Fruit fly (Drosophila melanogaster): ENCODE measurements around the gene Rab3-GAP.

Rab3-GAP gene

dm6 chr2L:12044613-12045350 lies 18.2 kb downstream of the Rab3-GAP start, which contains the start of gene CG6785 (continued):
- TF ChIP-seq CG10631 (GFP tag; optimal IDR thresholded peaks at IDR 0.05): peak; percentile 69
- peak; percentile 67 for TF ChIP-seq Ets96B (tag; optimal IDR thresholded peaks at IDR 0.05)
- TF ChIP-seq Sox102F (GFP tag; optimal IDR thresholded peaks at IDR 0.05): peak; percentile 88
- TF ChIP-seq CG4318 (GFP tag; optimal IDR thresholded peaks at IDR 0.05): no peak
- TF ChIP-seq fkh (GFP tag; optimal IDR thresholded peaks at IDR 0.05): peak; percentile 96
- peak; percentile 62 for TF ChIP-seq Gug (GFP tag; IDR thresholded peaks at IDR 0.05)
- peak; percentile 89 for TF ChIP-seq CG8632 (GFP tag; optimal IDR thresholded peaks at IDR 0.05)
- TF ChIP-seq spab (GFP tag; optimal IDR thresholded peaks at IDR 0.05): peak; percentile 60
- peak; percentile 81 for TF ChIP-seq OdsH (GFP tag; optimal IDR thresholded peaks at IDR 0.05)
- peak; percentile 78 for TF ChIP-seq Lpt (GFP tag; optimal IDR thresholded peaks at IDR 0.05)
- peak; percentile 67 for TF ChIP-seq dac (GFP tag; optimal IDR thresholded peaks at IDR 0.05)
- TF ChIP-seq Eip93F (GFP tag; optimal IDR thresholded peaks at IDR 0.05): peak; percentile 87
- peak; percentile 89 for TF ChIP-seq esn (GFP tag; optimal IDR thresholded peaks at IDR 0.05)
- peak; percentile 88 for TF ChIP-seq CG6276 (GFP tag; optimal IDR thresholded peaks at IDR 0.05)
- peak; percentile 96 for TF ChIP-seq Eip78C (GFP tag)
- TF ChIP-seq vri (GFP tag; optimal IDR thresholded peaks at IDR 0.05): peak; percentile 86
- TF ChIP-seq CG1621 (tag; optimal IDR thresholded peaks at IDR 0.05): peak; percentile 82
- peak; percentile 80 for TF ChIP-seq acj6 (GFP tag; optimal IDR thresholded peaks at IDR 0.05)
- no peak for TF ChIP-seq Smox (GFP tag; optimal IDR thresholded peaks at IDR 0.05)
- peak; percentile 26 for TF ChIP-seq Blimp-1 (GFP tag; optimal IDR thresholded peaks at IDR 0.05)
- TF ChIP-seq lz (GFP tag; optimal IDR thresholded peaks at IDR 0.05): peak; percentile 74
- TF ChIP-seq svp (GFP tag): peak; percentile 92
- no peak for TF ChIP-seq Hr38 (GFP tag; optimal IDR thresholded peaks at IDR 0.05)
- peak; percentile 86 for TF ChIP-seq CG16779 (tag; optimal IDR thresholded peaks at IDR 0.05)
- peak; percentile 63 for TF ChIP-seq cyc (GFP tag; optimal IDR thresholded peaks at IDR 0.05)
- peak; percentile 79 for TF ChIP-seq topi (GFP tag; optimal IDR thresholded peaks at IDR 0.05)
- peak; percentile 80 for TF ChIP-seq CG32006 (GFP tag; optimal IDR thresholded peaks at IDR 0.05)
- peak; percentile 73 for TF ChIP-seq CG6808 (GFP tag; optimal IDR thresholded peaks at IDR 0.05)
- peak; percentile 37 for TF ChIP-seq Sox15 (GFP tag; optimal IDR thresholded peaks at IDR 0.05)
- TF ChIP-seq CG11902 (GFP tag; optimal IDR thresholded peaks at IDR 0.05): no peak
- TF ChIP-seq Met (GFP tag; optimal IDR thresholded peaks at IDR 0.05): peak; percentile 86
- TF ChIP-seq fd59A (GFP tag; optimal IDR thresholded peaks at IDR 0.05): peak; percentile 58
- peak; percentile 67 to 83 for TF ChIP-seq ss (GFP tag; optimal IDR thresholded peaks at IDR 0.05)
- TF ChIP-seq CG3919 (GFP tag; optimal IDR thresholded peaks at IDR 0.05): no peak
- peak; percentile 64 for TF ChIP-seq CG8319 (GFP tag; optimal IDR thresholded peaks at IDR 0.05)
- peak; percentile 91; the same call in 2 of the 3 replicates for TF ChIP-seq CG8119 (GFP tag; IDR thresholded peaks at IDR 0.05)
- TF ChIP-seq CG15336 (GFP tag; IDR thresholded peaks at IDR 0.05): peak; percentile 93
- peak; percentile 26 for TF ChIP-seq fd85E (GFP tag; optimal IDR thresholded peaks at IDR 0.05)
- peak; percentile 87; the same call in 2 of the 3 replicates for TF ChIP-seq eg (GFP tag; IDR thresholded peaks at IDR 0.05)

- TF ChIP-seq cyc (GFP tag; optimal IDR thresholded peaks at IDR 0.05) (no peak), Hr39 (GFP tag; optimal IDR thresholded peaks at IDR 0.05) (no peak), CG11294 (GFP tag; IDR thresholded peaks at IDR 0.05) (no peak), dsx (GFP tag; optimal IDR thresholded peaks at IDR 0.05; ENCODE audit: poor library complexity, severe bottlenecking) (peak; percentile 8), Eip93F (GFP tag; optimal IDR thresholded peaks at IDR 0.05) (no peak), vri (GFP tag; optimal IDR thresholded peaks at IDR 0.05) (peak; percentile 12), Sox15 (GFP tag; optimal IDR thresholded peaks at IDR 0.05) (no peak), Met (GFP tag; optimal IDR thresholded peaks at IDR 0.05) (no peak), CG11902 (GFP tag; optimal IDR thresholded peaks at IDR 0.05) (no peak), Eip75B (GFP tag; optimal IDR thresholded peaks at IDR 0.05) (no peak), pdm3 (GFP tag; optimal IDR thresholded peaks at IDR 0.05) (no peak), svp (GFP tag) (no peak), CG9139 (GFP tag; optimal IDR thresholded peaks at IDR 0.05) (no peak), CG8632 (GFP tag; optimal IDR thresholded peaks at IDR 0.05) (no peak), Smox (GFP tag; optimal IDR thresholded peaks at IDR 0.05) (no peak), CG7368 (GFP tag; optimal IDR thresholded peaks at IDR 0.05) (no peak), Ets21C (GFP tag; optimal IDR thresholded peaks at IDR 0.05) (no peak), Eip78C (GFP tag) (peak; percentile 7), CG34406 (GFP tag; optimal IDR thresholded peaks at IDR 0.05) (no peak)
Measured at dm6 chr2L:12040510-12040909, 22.5 kb downstream of the Rab3-GAP start, which contains the start of gene CG6766. Gene CG6766 (minus strand): TSS chr2L:12040689.

Measured in whole organism, prepupa.